Worm (Caenorhabditis elegans) whole organism, early embryonic: Measurements from ENCODE around the gene sri-42.
"Not testable (repeated sequence)": the region's sequence is repeated elsewhere in the genome, so short reads cannot be mapped to it uniquely, and the experiment has no call there.

Experiments
- B0310.2 ChIP-seq: sonication (generic microtip); optimal IDR thresholded peaks from 2 replicates; lab custom pipeline; 2016; ENCODE audit warnings: mild to moderate bottlenecking, missing genetic modification characterization, missing compliant biosample characterization
- F13C5.2 ChIP-seq: sonication (generic microtip); optimal IDR thresholded peaks from 2 replicates; lab custom pipeline; 2017; ENCODE audit warnings: mild to moderate bottlenecking, missing genetic modification characterization, inconsistent platforms, missing compliant biosample characterization
- aly-1 ChIP-seq: sonication (generic microtip); optimal IDR thresholded peaks from 2 replicates; lab custom pipeline; 2016; ENCODE audit warnings: missing genetic modification characterization, missing compliant biosample characterization
- ama-1 ChIP-seq: fragments of 150-350 bp; optimal IDR thresholded peaks from 2 replicates; lab custom pipeline; 2014
- ceh-13 ChIP-seq: fragments of 200-800 bp; sonication (Bioruptor generic); optimal IDR thresholded peaks from 2 replicates; lab custom pipeline; 2018; ENCODE audit warnings: mild to moderate bottlenecking, missing genetic modification characterization, missing compliant biosample characterization
- ceh-36 ChIP-seq: sonication (generic microtip); optimal IDR thresholded peaks from 2 replicates; lab custom pipeline; 2016; ENCODE audit warnings: missing genetic modification characterization, inconsistent platforms, missing compliant biosample characterization
- ets-7 ChIP-seq: sonication (generic microtip); optimal IDR thresholded peaks from 2 replicates; lab custom pipeline; 2016; ENCODE audit warnings: missing genotype, missing genetic modification characterization, missing compliant biosample characterization
- flt-1 ChIP-seq: fragments of 200-800 bp; sonication (Bioruptor generic); IDR thresholded peaks from 2 replicates; pipeline ENCODE4 v1.3.6; 2022; ENCODE audit warnings: missing genetic modification characterization, missing compliant biosample characterization
- hmbx-1 ChIP-seq: sonication (generic microtip); optimal IDR thresholded peaks from 2 replicates; lab custom pipeline; 2016; ENCODE audit warnings: mild to moderate bottlenecking, missing genetic modification characterization, missing compliant biosample characterization
- hmg-4 ChIP-seq: fragments of 200-800 bp; sonication (Bioruptor generic); optimal IDR thresholded peaks from 2 replicates; lab custom pipeline; 2018; ENCODE audit warnings: mild to moderate bottlenecking, missing genetic modification characterization, missing compliant biosample characterization
- hnd-1 ChIP-seq: sonication (generic microtip); optimal IDR thresholded peaks from 2 replicates; lab custom pipeline; 2016; ENCODE audit warnings: missing genetic modification characterization, missing compliant biosample characterization
- pes-1 ChIP-seq: fragments of 200-800 bp; sonication (Bioruptor generic); IDR thresholded peaks from 2 replicates; pipeline ENCODE4 v1.3.6; 2022; ENCODE audit warnings: missing genetic modification reagents, missing genetic modification characterization, missing compliant biosample characterization
- scrt-1 ChIP-seq: fragments of 200-800 bp; sonication (Bioruptor generic); IDR thresholded peaks from 2 replicates; pipeline ENCODE4 v1.3.6; 2022; ENCODE audit warnings: missing genetic modification characterization, missing compliant biosample characterization
- sea-1 ChIP-seq: fragments of 200-800 bp; sonication (Bioruptor generic); conservative IDR thresholded peaks from 2 replicates; pipeline ENCODE4 v1.3.6; 2022; ENCODE audit warnings: missing genetic modification characterization, missing compliant biosample characterization
- tbx-11 ChIP-seq: fragments of 200-800 bp; sonication (Bioruptor generic); IDR thresholded peaks from 2 replicates; pipeline ENCODE4 v1.3.6; 2022; ENCODE audit warnings: missing genetic modification characterization, missing compliant biosample characterization
- tbx-37 ChIP-seq: fragments of 200-800 bp; sonication (Bioruptor generic); conservative IDR thresholded peaks from 2 replicates; pipeline ENCODE4 v1.3.6; 2022; ENCODE audit warnings: missing genetic modification reagents, missing genetic modification characterization, missing compliant biosample characterization
- tra-4 ChIP-seq: sonication (generic microtip); optimal IDR thresholded peaks from 2 replicates; lab custom pipeline; 2017; ENCODE audit warnings: missing genetic modification characterization, missing compliant biosample characterization

The sri-42 gene

DNA sequence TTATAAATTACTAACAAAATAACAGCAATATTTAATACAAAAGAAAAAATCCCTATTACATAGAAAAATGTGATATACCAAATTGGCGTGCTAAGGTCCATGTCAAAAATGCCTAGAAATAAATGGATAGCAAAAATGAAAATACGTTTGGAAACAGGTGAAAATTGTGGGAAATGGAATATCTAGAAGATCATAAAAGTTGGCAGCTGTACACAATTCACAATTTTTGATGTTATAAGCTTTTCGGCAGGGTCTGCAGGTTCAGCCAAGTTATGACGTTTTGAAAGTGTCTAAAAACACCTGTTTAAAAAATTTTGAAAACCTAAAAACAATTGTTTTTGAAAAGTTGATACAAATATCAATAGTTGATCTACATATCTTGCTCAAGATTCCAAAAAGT is at the start of gene sri-42:
sri-42 (minus strand) TSS at position 101 of the 400 bp plus-strand sequence.
- not testable (repeated sequence) for TF ChIP-seq tbx-37; hmbx-1 (tag; lab: Kevin White, UChicago); ama-1 (lab: Kevin White, UChicago)

DNA sequence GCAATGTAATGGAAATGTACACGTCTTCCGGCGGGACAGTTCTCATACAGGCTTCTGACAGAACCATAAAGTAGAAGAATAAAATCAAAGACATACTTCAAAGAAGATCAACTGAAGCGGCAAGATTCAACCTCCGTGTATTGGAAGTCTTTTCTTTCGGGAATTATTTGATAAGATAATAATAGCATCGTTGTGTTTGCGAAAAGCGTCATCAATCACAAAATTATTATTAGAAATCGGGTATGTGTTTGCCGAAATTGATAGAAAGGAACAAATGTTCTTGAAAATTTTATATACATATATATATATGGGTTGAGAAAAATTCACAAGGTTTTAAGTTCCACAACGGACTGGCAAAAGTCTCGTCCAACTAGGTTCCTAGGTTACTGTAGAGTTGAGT is 48.8 kb upstream of the sri-42 start, which contains the start of gene Y27F2A.9:
Y27F2A.9 (minus strand) TSS at position 101 of the 400 bp plus-strand sequence.
- TF ChIP-seq tbx-11; F13C5.2 (tag; lab: Kevin White, UChicago); ceh-36: not testable (repeated sequence)

DNA sequence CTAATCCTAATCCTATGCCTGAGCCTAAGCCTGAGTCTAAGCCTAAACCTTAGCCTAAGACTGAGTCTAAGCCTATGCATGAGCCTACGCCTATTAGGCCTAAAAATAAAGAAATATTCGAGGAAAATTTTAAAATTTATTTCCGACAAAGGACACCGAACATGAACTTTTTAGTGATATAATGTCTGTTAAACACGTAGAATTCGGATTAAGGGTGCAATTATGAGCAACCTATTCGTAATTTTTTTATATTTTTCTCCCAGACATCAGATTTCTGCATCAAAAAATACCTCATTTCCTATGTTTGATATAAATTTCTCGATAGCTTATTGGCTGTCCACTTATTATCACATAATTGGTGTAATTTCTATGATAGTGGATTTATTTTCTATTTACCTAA is 46.3 kb upstream of the sri-42 start, which contains the start of gene Y27F2A.11:
Y27F2A.11 (plus strand) TSS at position 301 of the 400 bp plus-strand sequence.
- not testable (repeated sequence) for TF ChIP-seq tra-4 (tag; lab: Kevin White, UChicago); flt-1; tbx-37

DNA sequence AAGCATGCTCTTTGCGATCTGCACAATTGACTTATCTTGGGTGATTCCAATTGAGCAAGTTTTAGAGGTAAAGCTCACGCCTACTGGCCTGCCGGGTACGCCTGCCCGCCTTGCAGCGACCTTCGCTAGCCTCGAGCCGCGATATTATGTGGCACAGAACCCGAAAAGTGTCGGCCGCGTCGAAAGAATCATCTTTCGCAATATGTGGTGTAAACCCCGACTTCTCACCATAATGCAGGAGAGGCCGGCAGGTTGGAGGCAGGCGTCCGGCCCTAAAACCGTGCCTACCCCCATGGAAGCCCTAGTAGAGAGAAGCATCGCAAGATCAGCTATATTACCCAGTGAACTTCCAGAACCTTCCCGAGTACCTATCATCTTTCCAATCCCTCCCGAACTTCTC is 43.1 kb upstream of the sri-42 start:
- no peak for TF ChIP-seq hmg-4
- no peak for TF ChIP-seq ama-1 (lab: Kevin White, UChicago)

DNA sequence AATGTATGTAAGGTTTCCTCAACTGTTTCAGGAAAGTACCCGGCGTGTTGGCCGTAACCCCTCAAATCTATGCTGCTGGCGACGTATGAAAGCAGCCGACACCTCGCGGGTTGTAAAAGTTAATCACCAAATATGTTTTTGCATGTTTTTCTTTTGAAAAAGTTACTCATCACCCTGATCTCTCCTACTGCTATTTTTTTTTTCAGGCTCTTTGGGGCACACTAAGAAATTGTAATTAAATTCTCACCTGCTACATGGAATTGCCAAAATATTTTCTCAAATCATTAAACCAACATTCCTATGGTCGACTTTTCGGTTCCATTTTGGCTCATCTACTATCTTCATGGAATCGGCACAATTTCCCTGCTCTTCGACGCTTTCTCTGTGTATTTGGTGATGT is 42.1 kb upstream of the sri-42 start, which contains the start of gene sri-78:
sri-78 (plus strand) TSS at position 301 of the 400 bp plus-strand sequence.
- not testable (repeated sequence) for TF ChIP-seq tra-4 (tag; lab: Kevin White, UChicago); ama-1 (lab: Kevin White, UChicago); hmbx-1 (tag; lab: Kevin White, UChicago)

DNA sequence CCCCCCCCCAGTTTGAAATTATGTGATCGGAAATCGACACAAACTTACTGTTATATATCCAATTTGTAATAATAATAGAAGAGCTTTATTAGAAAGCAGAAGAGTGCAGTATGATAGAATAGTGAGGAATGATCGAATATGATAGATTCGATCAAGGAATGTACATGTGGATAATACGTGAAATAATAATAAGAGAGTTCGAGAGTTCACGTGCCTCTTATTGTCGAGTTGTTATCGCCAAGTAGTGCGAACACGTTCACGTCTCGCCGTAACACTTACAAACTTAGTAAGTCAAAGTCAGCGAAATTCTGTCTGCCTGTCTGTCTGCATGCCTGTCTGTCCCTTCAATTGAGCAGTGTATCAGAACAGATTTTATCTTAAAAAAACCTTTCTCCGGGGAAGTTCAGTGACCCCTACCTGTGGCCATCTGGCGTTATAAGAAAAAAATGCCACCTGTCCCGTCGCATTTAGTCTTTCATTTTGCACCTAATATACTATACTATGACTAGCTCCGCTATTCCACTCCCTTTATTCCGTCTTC is 40.6 kb upstream of the sri-42 start, which contains the start of the genes Y27F2A.6 and Y27F2A.8:
Y27F2A.6 (minus strand) TSS at position 101 of the 541 bp plus-strand sequence.
Y27F2A.8 (plus strand) TSS at position 491 of the 541 bp plus-strand sequence.
- TF ChIP-seq sea-1 (GFP tag; lab: Robert Waterston, UW); aly-1; ets-7 (tag; lab: Kevin White, UChicago): not testable (repeated sequence)

DNA sequence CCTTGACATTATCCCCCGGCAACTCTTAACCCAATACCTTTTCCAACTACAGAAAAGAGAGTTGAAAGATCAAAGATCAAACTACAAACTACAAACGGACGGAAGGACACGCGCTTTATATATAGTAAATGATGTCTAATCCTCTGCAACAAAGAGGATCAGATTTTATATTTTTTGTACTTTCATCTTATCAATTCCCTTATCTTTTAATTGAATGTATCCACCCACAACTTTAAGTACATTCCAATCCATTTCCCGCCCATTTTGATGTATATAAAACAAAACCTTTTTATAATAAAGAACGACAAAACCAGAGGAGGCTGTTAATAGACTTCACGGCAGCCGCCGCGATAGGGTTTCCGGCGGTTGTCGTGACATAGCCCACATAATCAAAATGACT is 34.9 kb upstream of the sri-42 start, which contains the start of gene sri-40:
sri-40 (plus strand) TSS at position 301 of the 400 bp plus-strand sequence.
- TF ChIP-seq tbx-11; sea-1 (GFP tag; lab: Robert Waterston, UW); hmg-4: not testable (repeated sequence)

DNA sequence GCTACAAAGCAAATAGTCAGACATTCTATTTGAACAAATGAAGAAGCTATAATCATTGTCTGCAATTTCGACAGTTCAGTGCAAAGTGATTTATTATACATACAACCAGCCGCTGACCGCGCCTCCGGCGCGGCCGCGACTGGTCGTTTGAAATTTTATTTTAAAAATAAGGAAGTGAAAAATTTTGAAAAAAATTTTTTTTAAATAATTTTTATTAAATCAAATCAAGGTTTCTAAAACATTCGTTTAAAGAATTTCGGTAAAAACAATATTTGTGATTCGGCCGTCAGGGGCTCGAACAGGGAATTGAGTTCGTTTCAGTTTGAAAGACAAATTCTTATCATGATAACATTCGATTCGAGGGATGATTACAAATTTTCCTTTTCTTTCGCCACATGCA is 29.4 kb upstream of the sri-42 start, which contains the start of gene Y27F2A.10:
Y27F2A.10 (minus strand) TSS at position 101 of the 400 bp plus-strand sequence.
- TF ChIP-seq ceh-13 (GFP tag; lab: Kevin White, UChicago) (no peak), ama-1 (lab: Kevin White, UChicago) (no peak), hnd-1 (tag; lab: Kevin White, UChicago) (no peak), flt-1 (no peak), hmg-4 (no peak), aly-1 (no peak), scrt-1 (GFP tag; lab: Robert Waterston, UW) (no peak), sea-1 (GFP tag; lab: Robert Waterston, UW) (no peak), ceh-36 (no peak), B0310.2 (tag; lab: Kevin White, UChicago) (no peak), tbx-11 (no peak)

DNA sequence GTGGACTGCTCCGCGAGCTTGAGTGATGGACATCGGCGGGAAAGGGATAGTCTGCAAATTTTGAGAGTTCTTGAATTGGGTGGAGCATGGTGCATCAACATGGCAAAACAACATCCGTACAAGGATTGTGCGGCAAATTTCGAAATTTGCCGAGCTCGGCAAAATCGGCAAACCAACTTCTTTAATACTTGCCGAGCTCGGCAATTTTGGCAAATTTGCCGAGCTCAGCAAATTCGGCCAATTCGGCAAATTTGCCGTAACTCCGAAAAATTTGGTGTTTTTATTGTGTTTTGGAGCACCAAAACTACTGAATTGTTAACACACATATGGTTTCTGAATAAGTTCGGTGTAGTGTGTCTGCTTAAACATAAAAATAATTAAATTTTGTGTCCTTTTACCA is 27.3 kb upstream of the sri-42 start, which contains the start of gene fbxc-55:
fbxc-55 (minus strand) TSS at position 101 of the 400 bp plus-strand sequence.
- no peak for TF ChIP-seq tbx-11
- no peak for TF ChIP-seq scrt-1 (GFP tag; lab: Robert Waterston, UW)
- no peak for TF ChIP-seq F13C5.2 (tag; lab: Kevin White, UChicago)
- TF ChIP-seq ets-7 (tag; lab: Kevin White, UChicago), result no peak
- TF ChIP-seq ceh-36, result no peak
- no peak for TF ChIP-seq tbx-37
- no peak for TF ChIP-seq pes-1 (GFP tag; lab: Robert Waterston, UW)
- TF ChIP-seq sea-1 (GFP tag; lab: Robert Waterston, UW), result no peak
- TF ChIP-seq aly-1, result no peak
- no peak for TF ChIP-seq B0310.2 (tag; lab: Kevin White, UChicago)
- no peak for TF ChIP-seq ama-1 (lab: Kevin White, UChicago)
- no peak for TF ChIP-seq flt-1
- no peak for TF ChIP-seq tra-4 (tag; lab: Kevin White, UChicago)
- TF ChIP-seq ceh-13 (GFP tag; lab: Kevin White, UChicago), result no peak
